Fruit fly (Drosophila melanogaster) whole organism, embryonic: Measurements from ENCODE around the gene CG2076.
A peak's percentile ranks its signal among the peaks of the same experiment; 100 is the strongest.

Experiments used
- Abd-B ChIP-seq: fragments of 200-800 bp; sonication (Bioruptor generic); optimal IDR thresholded peaks from 2 replicates; lab custom pipeline; 2018; ENCODE audit warnings: missing biosample characterization, mild to moderate bottlenecking, missing genetic modification characterization, moderate library complexity
- Antp ChIP-seq: fragments of 200-800 bp; sonication (Bioruptor generic); optimal IDR thresholded peaks from 3 replicates; lab custom pipeline; 2016; ENCODE audit warnings: missing biosample characterization, missing genetic modification characterization
- CG10565 ChIP-seq: fragments of 200-800 bp; sonication (Bioruptor generic); optimal IDR thresholded peaks from 3 replicates; lab custom pipeline; 2016; ENCODE audit warnings: missing biosample characterization, mild to moderate bottlenecking, missing genetic modification characterization
- CG17328 ChIP-seq: fragments of 200-800 bp; sonication (Bioruptor generic); IDR thresholded peaks from 2 replicates; pipeline ENCODE4 v1.3.6; 2022; ENCODE audit warnings: missing biosample characterization, missing genetic modification characterization
- CG18262 ChIP-seq: fragments of 200-800 bp; optimal IDR thresholded peaks from 3 replicates; lab custom pipeline; 2019; ENCODE audit warnings: missing biosample characterization, mild to moderate bottlenecking, missing genetic modification characterization, moderate library complexity
- CG2199 ChIP-seq: fragments of 200-800 bp; sonication (Bioruptor generic); IDR thresholded peaks from 3 replicates; pipeline ENCODE4 v1.3.6; 2022; ENCODE audit warnings: missing biosample characterization, missing genetic modification characterization
- CG30020 ChIP-seq: fragments of 200-800 bp; optimal IDR thresholded peaks from 2 replicates; lab custom pipeline; 2019; ENCODE audit warnings: missing biosample characterization, mild to moderate bottlenecking, missing genetic modification characterization, moderate library complexity
- CG3995 ChIP-seq: fragments of 200-800 bp; sonication (Bioruptor generic); optimal IDR thresholded peaks from 3 replicates; lab custom pipeline; 2016; ENCODE audit warnings: missing biosample characterization, missing genetic modification characterization
- CG4360 ChIP-seq: fragments of 200-800 bp; sonication (Bioruptor generic); IDR thresholded peaks from 2 replicates; pipeline ENCODE4 v1.3.6; 2022; ENCODE audit warnings: missing biosample characterization, missing genetic modification characterization
- CG6813 ChIP-seq: fragments of 200-800 bp; sonication (Bioruptor generic); optimal IDR thresholded peaks from 2 replicates; lab custom pipeline; 2017; ENCODE audit warnings: missing biosample characterization, missing genetic modification characterization, mild to moderate bottlenecking, moderate library complexity, missing genetic modification reagents
- CG7839 ChIP-seq: fragments of 200-800 bp; sonication (Bioruptor generic); optimal IDR thresholded peaks from 3 replicates; lab custom pipeline; 2018; ENCODE audit warnings: missing biosample characterization, mild to moderate bottlenecking, missing genetic modification characterization, moderate library complexity
- CG8089 ChIP-seq: fragments of 200-800 bp; sonication (Bioruptor generic); optimal IDR thresholded peaks from 3 replicates; lab custom pipeline; 2016; ENCODE audit warnings: missing biosample characterization, missing genetic modification characterization
- Deaf1 ChIP-seq: fragments of 200-800 bp; optimal IDR thresholded peaks from 3 replicates; lab custom pipeline; 2019; ENCODE audit warnings: missing biosample characterization, mild to moderate bottlenecking, missing genetic modification characterization, moderate library complexity
- Dll ChIP-seq: fragments of 200-800 bp; sonication (Bioruptor generic); IDR thresholded peaks from 4 replicates; pipeline ENCODE4 v1.3.6; 2022; ENCODE audit warnings: missing biosample characterization, missing genetic modification characterization; ENCODE audit not compliant: partially characterized antibody
- Hand ChIP-seq: fragments of 200-800 bp; sonication (Bioruptor generic); optimal IDR thresholded peaks from 2 replicates; lab custom pipeline; 2017; ENCODE audit warnings: mild to moderate bottlenecking, missing biosample characterization, missing genetic modification reagents, missing genetic modification characterization
- Hsf ChIP-seq: fragments of 200-800 bp; sonication (Bioruptor generic); optimal IDR thresholded peaks from 3 replicates; lab custom pipeline; 2016; ENCODE audit warnings: missing biosample characterization, missing genetic modification characterization
- Lhr ChIP-seq: fragments of 200-800 bp; sonication (Bioruptor generic); optimal IDR thresholded peaks from 3 replicates; lab custom pipeline; 2017; ENCODE audit warnings: mild to moderate bottlenecking, missing biosample characterization, missing genetic modification reagents, missing genetic modification characterization
- Myb ChIP-seq: fragments of 200-800 bp; sonication (Bioruptor generic); optimal IDR thresholded peaks from 2 replicates; lab custom pipeline; 2016; ENCODE audit warnings: missing biosample characterization, missing genetic modification characterization
- NC2β ChIP-seq: fragments of 200-800 bp; sonication (Bioruptor generic); optimal IDR thresholded peaks from 2 replicates; lab custom pipeline; 2016; ENCODE audit warnings: missing biosample characterization, missing genetic modification characterization
- Pdp1 ChIP-seq, 2 experiments: fragments of 200-800 bp; sonication (Bioruptor generic); optimal IDR thresholded peaks; 3 replicates each; lab custom pipeline; 2016; ENCODE audit warnings: missing biosample characterization in 2 of 2, missing genetic modification characterization in 2 of 2, mild to moderate bottlenecking in 1 of 2, moderate library complexity in 1 of 2
- Ravus ChIP-seq: fragments of 200-800 bp; sonication (Bioruptor generic); IDR thresholded peaks from 2 replicates; pipeline ENCODE4 v1.3.6; 2022; ENCODE audit warnings: missing biosample characterization, missing genetic modification characterization
- Side ChIP-seq: fragments of 200-800 bp; sonication (Bioruptor generic); optimal IDR thresholded peaks from 2 replicates; lab custom pipeline; 2016; ENCODE audit warnings: missing biosample characterization, missing genetic modification characterization
- Six4 ChIP-seq: fragments of 200-800 bp; sonication (Bioruptor generic); optimal IDR thresholded peaks from 2 replicates; lab custom pipeline; 2016; ENCODE audit warnings: missing biosample characterization, missing genetic modification characterization
- Taf1 ChIP-seq: fragments of 200-800 bp; sonication (Bioruptor generic); IDR thresholded peaks from 2 replicates; pipeline ENCODE4 v1.3.6; 2022; ENCODE audit warnings: missing biosample characterization, missing genetic modification characterization
- Xbp1 ChIP-seq: fragments of 200-800 bp; sonication (Bioruptor generic); optimal IDR thresholded peaks from 3 replicates; lab custom pipeline; 2016; ENCODE audit warnings: missing biosample characterization, mild to moderate bottlenecking, missing genetic modification characterization
- YL-1 ChIP-seq: fragments of 200-800 bp; sonication (Bioruptor generic); optimal IDR thresholded peaks from 3 replicates; lab custom pipeline; 2017; ENCODE audit warnings: missing biosample characterization, mild to moderate bottlenecking, missing genetic modification characterization
- ash1 ChIP-seq: fragments of 200-800 bp; sonication (Bioruptor generic); optimal IDR thresholded peaks from 2 replicates; lab custom pipeline; 2018; ENCODE audit warnings: missing biosample characterization, mild to moderate bottlenecking, missing genetic modification characterization
- ato ChIP-seq: fragments of 200-800 bp; sonication (Bioruptor generic); IDR thresholded peaks from 2 replicates; pipeline ENCODE4 v1.3.6; 2022; ENCODE audit warnings: missing biosample characterization, missing genetic modification characterization; ENCODE audit not compliant: partially characterized antibody
- bsh ChIP-seq, 2 experiments: fragments of 200-800 bp; sonication (Bioruptor generic); optimal IDR thresholded peaks; 2 replicates each; lab custom pipeline; 2017 to 2018; ENCODE audit warnings: mild to moderate bottlenecking in 2 of 2, missing biosample characterization in 2 of 2, missing genetic modification characterization in 2 of 2, moderate library complexity in 1 of 2
- danr ChIP-seq: fragments of 200-800 bp; sonication (Bioruptor generic); IDR thresholded peaks from 2 replicates; pipeline ENCODE4 v1.3.6; 2022; ENCODE audit warnings: missing biosample characterization, missing genetic modification characterization
- dati ChIP-seq: fragments of 200-800 bp; sonication (Bioruptor generic); IDR thresholded peaks from 2 replicates; pipeline ENCODE4 v1.3.6; 2022; ENCODE audit warnings: missing biosample characterization, missing genetic modification characterization
- dpn ChIP-seq, 2 experiments: fragments of 200-800 bp; sonication (Bioruptor generic); optimal IDR thresholded peaks; 3 replicates each; lab custom pipeline; 2016; ENCODE audit warnings: missing biosample characterization in 2 of 2, missing genetic modification characterization in 2 of 2
- gcm2 ChIP-seq: fragments of 200-800 bp; sonication (Bioruptor generic); optimal IDR thresholded peaks from 2 replicates; lab custom pipeline; 2016; ENCODE audit warnings: missing biosample characterization, missing genetic modification characterization
- ken ChIP-seq: fragments of 200-800 bp; sonication (Bioruptor generic); IDR thresholded peaks from 3 replicates; pipeline ENCODE4 v1.3.6; 2022; ENCODE audit warnings: missing biosample characterization, missing genetic modification characterization
- klu ChIP-seq: fragments of 200-800 bp; sonication (Bioruptor generic); IDR thresholded peaks from 2 replicates; pipeline ENCODE4 v1.3.6; 2022; ENCODE audit warnings: missing biosample characterization, missing genetic modification characterization
- lbe ChIP-seq: fragments of 200-800 bp; sonication (Bioruptor generic); optimal IDR thresholded peaks from 2 replicates; lab custom pipeline; 2016; ENCODE audit warnings: missing biosample characterization, mild to moderate bottlenecking, missing genetic modification characterization
- nom ChIP-seq: fragments of 200-800 bp; sonication (Bioruptor generic); optimal IDR thresholded peaks from 2 replicates; lab custom pipeline; 2017; ENCODE audit warnings: missing biosample characterization, missing genetic modification characterization, mild to moderate bottlenecking, moderate library complexity, missing genetic modification reagents
- org-1 ChIP-seq: fragments of 200-800 bp; sonication (Bioruptor generic); optimal IDR thresholded peaks from 2 replicates; lab custom pipeline; 2017; ENCODE audit warnings: missing biosample characterization, missing genetic modification characterization
- phol ChIP-seq: fragments of 200-800 bp; sonication (Bioruptor generic); optimal IDR thresholded peaks from 3 replicates; lab custom pipeline; 2018; ENCODE audit warnings: missing biosample characterization, mild to moderate bottlenecking, missing genetic modification characterization, moderate library complexity
- pita ChIP-seq: fragments of 200-800 bp; sonication (Bioruptor generic); optimal IDR thresholded peaks from 2 replicates; lab custom pipeline; 2017; ENCODE audit warnings: missing biosample characterization, mild to moderate bottlenecking, missing genetic modification characterization
- prd ChIP-seq, 3 experiments: fragments of >200 bp in 2 of 3; fragments of 200-800 bp in 1 of 3; sonication (Bioruptor generic) in 1 of 3; optimal IDR thresholded peaks in 2 of 3; IDR thresholded peaks in 1 of 3; 2 replicates in 2 of 3; 3 replicates in 1 of 3; pipeline versions ENCODE4 v1.3.6 to Lab custom; 2017 to 2022; ENCODE audit warnings: missing biosample characterization in 1 of 3, missing genetic modification characterization in 1 of 3
- pum ChIP-seq: fragments of 200-800 bp; sonication (Bioruptor generic); optimal IDR thresholded peaks from 2 replicates; lab custom pipeline; 2016; ENCODE audit warnings: missing biosample characterization, missing genetic modification characterization
- pzg ChIP-seq: fragments of 200-800 bp; sonication (Bioruptor generic); optimal IDR thresholded peaks from 3 replicates; lab custom pipeline; 2018; ENCODE audit warnings: missing biosample characterization, mild to moderate bottlenecking, missing genetic modification characterization, moderate library complexity
- repo ChIP-seq: fragments of 200-800 bp; sonication (Bioruptor generic); optimal IDR thresholded peaks from 2 replicates; lab custom pipeline; 2016; ENCODE audit warnings: missing biosample characterization, missing genetic modification characterization
- row ChIP-seq: fragments of 200-800 bp; sonication (Bioruptor generic); IDR thresholded peaks from 3 replicates; pipeline ENCODE4 v1.3.6; 2022; ENCODE audit warnings: missing biosample characterization, missing genetic modification characterization
- sna ChIP-seq: fragments of 200-800 bp; sonication (Bioruptor generic); IDR thresholded peaks from 2 replicates; pipeline ENCODE4 v1.3.6; 2022; ENCODE audit warnings: missing biosample characterization, missing genetic modification characterization; ENCODE audit not compliant: partially characterized antibody
- tup ChIP-seq: fragments of 200-800 bp; sonication (Bioruptor generic); optimal IDR thresholded peaks from 2 replicates; lab custom pipeline; 2016; ENCODE audit warnings: missing biosample characterization, mild to moderate bottlenecking, missing genetic modification characterization, moderate library complexity
- unc-4 ChIP-seq: fragments of 200-800 bp; sonication (Bioruptor generic); IDR thresholded peaks from 2 replicates; pipeline ENCODE4 v1.3.6; 2022; ENCODE audit warnings: missing biosample characterization, missing genetic modification characterization; ENCODE audit not compliant: partially characterized antibody
- vvl ChIP-seq: fragments of 200-800 bp; sonication (Bioruptor generic); IDR thresholded peaks from 2 replicates; pipeline ENCODE4 v1.3.6; 2022; ENCODE audit warnings: missing biosample characterization, missing genetic modification characterization

Gene CG2076

DNA sequence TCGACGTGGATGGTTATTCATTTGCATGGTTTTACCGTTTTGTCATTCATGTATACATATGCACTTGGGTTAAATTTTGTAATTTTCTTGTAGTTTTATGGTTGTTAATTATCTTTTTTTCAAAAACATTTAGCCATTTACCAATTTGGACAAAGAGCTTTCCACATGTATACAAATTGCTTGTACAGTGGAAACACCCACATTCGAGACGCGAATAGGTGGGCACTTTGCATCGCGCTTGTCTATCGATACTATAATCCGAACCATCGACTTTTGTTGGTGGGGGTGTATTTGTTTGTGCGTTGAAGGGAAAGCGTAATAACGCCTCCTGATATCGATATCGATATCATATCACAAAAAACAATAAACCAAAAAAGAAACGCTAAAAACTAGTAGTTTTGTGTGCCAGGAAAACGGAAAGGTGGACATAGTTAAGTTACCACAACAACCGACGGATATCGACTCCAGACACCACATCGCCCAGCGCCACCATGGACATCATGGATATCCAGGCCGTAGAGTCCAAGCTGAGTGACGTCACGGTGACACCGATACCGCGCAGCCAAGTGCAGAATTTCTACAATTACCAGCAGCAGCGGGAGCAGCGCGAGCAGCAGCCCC lies 47.7 kb downstream of the CG2076 start, which contains the start of gene CDK2AP1 (continued):
- TF ChIP-seq CG2199 (GFP tag; lab: Robert Waterston, UW) (no peak), Ravus (GFP tag; lab: Robert Waterston, UW) (no peak), CG8089 (GFP tag; lab: Kevin White, UChicago) (no peak), CG4360 (GFP tag; lab: Robert Waterston, UW) (no peak), Hand (GFP tag; lab: Kevin White, UChicago) (no peak), CG10565 (GFP tag; lab: Kevin White, UChicago) (no peak), CG18262 (tag; lab: Kevin White, UChicago) (peak; percentile 9), lbe (GFP tag; lab: Kevin White, UChicago) (no peak), repo (no peak), nom (peak; percentile 8), YL-1 (GFP tag; lab: Kevin White, UChicago) (peak; percentile 14), Side (GFP tag; lab: Kevin White, UChicago) (peak; percentile 13), CG17328 (GFP tag; lab: Robert Waterston, UW) (peak; percentile 39; the same call in 1 of the 2 replicates), pzg (GFP tag; lab: Kevin White, UChicago) (peak; percentile 77), org-1 (GFP tag; lab: Kevin White, UChicago) (no peak), sna (GFP tag; lab: Robert Waterston, UW) (peak; percentile 68; the same call in 1 of the 2 replicates), unc-4 (GFP tag; lab: Robert Waterston, UW) (peak; percentile 65), Six4 (GFP tag; lab: Kevin White, UChicago) (no peak), Taf1 (GFP tag; lab: Robert Waterston, UW) (no peak), ato (GFP tag; lab: Robert Waterston, UW) (peak; percentile 80), ash1 (GFP tag; lab: Kevin White, UChicago) (no peak), Lhr (GFP tag; lab: Kevin White, UChicago) (peak; percentile 3), Antp (peak; percentile 36), ken (GFP tag; lab: Robert Waterston, UW) (0 out of 3 replicates have a peak, but pooled peaks have one; percentile 10), Dll (GFP tag; lab: Robert Waterston, UW) (peak; percentile 69; the same call in 3 of the 4 replicates), Abd-B (GFP tag; lab: Kevin White, UChicago) (peak; percentile 35), CG7839 (peak; percentile 26), Xbp1 (peak; percentile 32), danr (no peak), gcm2 (no peak), NC2β (GFP tag; lab: Kevin White, UChicago) (peak; percentile 18), CG3995 (GFP tag; lab: Kevin White, UChicago) (peak; percentile 33), phol (tag; lab: Kevin White, UChicago) (peak; percentile 37), bsh (GFP tag; optimal IDR thresholded peaks at IDR 0.05; lab: Kevin White, UChicago) (peak in 1 of 2 experiments; percentile 7), prd (optimal IDR thresholded peaks at IDR 0.05; lab: Kevin White, UChicago) (no peak), prd (GFP tag; IDR thresholded peaks at IDR 0.05; lab: Robert Waterston, UW) (peak; percentile 9; the same call in 1 of the 3 replicates), klu (GFP tag; lab: Robert Waterston, UW) (peak; percentile 40; the same call in 1 of the 2 replicates), Deaf1 (tag; lab: Kevin White, UChicago) (no peak), dati (GFP tag; lab: Robert Waterston, UW) (no peak), tup (GFP tag; lab: Kevin White, UChicago) (no peak), CG6813 (GFP tag; lab: Kevin White, UChicago) (no peak), row (GFP tag; lab: Robert Waterston, UW) (peak; percentile 77), pum (peak; percentile 22), dpn (GFP tag; optimal IDR thresholded peaks at IDR 0.05; lab: Kevin White, UChicago) (peak in 1 of 2 experiments; percentile 37), pita (GFP tag; lab: Kevin White, UChicago) (no peak), Myb (GFP tag; lab: Kevin White, UChicago) (peak; percentile 57), vvl (GFP tag; lab: Robert Waterston, UW) (peak; percentile 63), Hsf (peak; percentile 35), CG30020 (peak; percentile 94), Pdp1 (GFP tag; optimal IDR thresholded peaks at IDR 0.05; lab: Kevin White, UChicago) (peak; percentile 20 to 46)
